Fruit fly (Drosophila melanogaster) whole organism, prepupa: ENCODE data around the gene RabX6.

Source experiments
- CG11762 ChIP-seq: fragments of 200-800 bp; sonication (Bioruptor generic); optimal IDR thresholded peaks from 3 replicates; lab custom pipeline; 2016; ENCODE audit warnings: missing biosample characterization, missing genetic modification characterization; ENCODE audit not compliant: insufficient read depth
- CG15336 ChIP-seq: fragments of 200-800 bp; sonication (Bioruptor generic); IDR thresholded peaks from 2 replicates; pipeline ENCODE4 v1.3.6; 2022; ENCODE audit warnings: missing biosample characterization, missing genetic modification characterization
- CG1621 ChIP-seq: fragments of 200-800 bp; sonication (Bioruptor generic); optimal IDR thresholded peaks from 3 replicates; lab custom pipeline; 2018; ENCODE audit warnings: missing biosample characterization, mild to moderate bottlenecking, missing genetic modification characterization
- CG16779 ChIP-seq: fragments of 200-800 bp; sonication (Bioruptor generic); optimal IDR thresholded peaks from 3 replicates; lab custom pipeline; 2017; ENCODE audit warnings: missing biosample characterization, mild to moderate bottlenecking, missing genetic modification characterization
- CG3032 ChIP-seq: fragments of 200-800 bp; optimal IDR thresholded peaks from 2 replicates; lab custom pipeline; 2019; ENCODE audit warnings: missing biosample characterization, mild to moderate bottlenecking, missing genetic modification characterization, moderate library complexity
- CG31627 ChIP-seq: fragments of 200-800 bp; sonication (Bioruptor generic); optimal IDR thresholded peaks from 3 replicates; lab custom pipeline; 2016; ENCODE audit warnings: missing biosample characterization, missing genetic modification characterization
- CG3919 ChIP-seq: fragments of 200-800 bp; sonication (Bioruptor generic); optimal IDR thresholded peaks from 3 replicates; lab custom pipeline; 2016; ENCODE audit warnings: missing biosample characterization, missing genetic modification characterization
- CG4318 ChIP-seq: fragments of 200-800 bp; sonication (Bioruptor generic); optimal IDR thresholded peaks from 3 replicates; lab custom pipeline; 2017; ENCODE audit warnings: missing biosample characterization, mild to moderate bottlenecking, missing genetic modification characterization
- CG6163 ChIP-seq: fragments of 200-800 bp; sonication (Bioruptor generic); IDR thresholded peaks from 3 replicates; pipeline ENCODE4 v1.3.6; 2022; ENCODE audit warnings: missing biosample characterization, missing genetic modification characterization
- CG6276 ChIP-seq: fragments of 200-800 bp; sonication (Bioruptor generic); optimal IDR thresholded peaks from 2 replicates; lab custom pipeline; 2017; ENCODE audit warnings: missing biosample characterization, mild to moderate bottlenecking, missing genetic modification characterization
- CG6808 ChIP-seq: fragments of 200-800 bp; sonication (Bioruptor generic); optimal IDR thresholded peaks from 3 replicates; lab custom pipeline; 2017; ENCODE audit warnings: missing biosample characterization, missing genetic modification characterization, mild to moderate bottlenecking, moderate library complexity, missing genetic modification reagents
- CG6854 ChIP-seq: fragments of 200-800 bp; sonication (Bioruptor generic); optimal IDR thresholded peaks from 2 replicates; lab custom pipeline; 2017; ENCODE audit warnings: missing biosample characterization, mild to moderate bottlenecking, missing genetic modification characterization
- CG8319 ChIP-seq: fragments of 200-800 bp; sonication (Bioruptor generic); optimal IDR thresholded peaks from 3 replicates; lab custom pipeline; 2016; ENCODE audit warnings: missing biosample characterization, missing genetic modification characterization
- Eip78C ChIP-seq: fragments of 200-800 bp; sonication (Bioruptor generic); peaks from one replicate; lab custom pipeline; 2016; ENCODE audit warnings: missing biosample characterization, missing genetic modification characterization
- Ets21C ChIP-seq: fragments of 200-800 bp; sonication (Bioruptor generic); optimal IDR thresholded peaks from 3 replicates; lab custom pipeline; 2016; ENCODE audit warnings: missing biosample characterization, missing genetic modification characterization
- Ets96B ChIP-seq: fragments of 200-800 bp; optimal IDR thresholded peaks from 2 replicates; lab custom pipeline; 2019; ENCODE audit warnings: missing biosample characterization, mild to moderate bottlenecking, missing genetic modification characterization, moderate library complexity
- Gug ChIP-seq: fragments of 200-800 bp; sonication (Bioruptor generic); IDR thresholded peaks from 2 replicates; pipeline ENCODE4 v1.3.6; 2022; ENCODE audit warnings: missing biosample characterization, missing genetic modification characterization
- Hr38 ChIP-seq: sonication (Bioruptor generic); optimal IDR thresholded peaks from 2 replicates; lab custom pipeline; 2016; ENCODE audit warnings: missing biosample characterization, missing genetic modification characterization
- Hr39 ChIP-seq: fragments of 200-800 bp; sonication (Bioruptor generic); optimal IDR thresholded peaks from 2 replicates; lab custom pipeline; 2016; ENCODE audit warnings: missing biosample characterization, missing genetic modification characterization
- Lpt ChIP-seq: fragments of 200-800 bp; sonication (Bioruptor generic); optimal IDR thresholded peaks from 3 replicates; lab custom pipeline; 2016; ENCODE audit warnings: missing biosample characterization, missing genetic modification characterization
- Sox102F ChIP-seq: fragments of 200-800 bp; sonication (Bioruptor generic); optimal IDR thresholded peaks from 2 replicates; lab custom pipeline; 2016; ENCODE audit warnings: missing biosample characterization, mild to moderate bottlenecking, missing genetic modification characterization
- acj6 ChIP-seq: fragments of 200-800 bp; sonication (Bioruptor generic); optimal IDR thresholded peaks from 3 replicates; lab custom pipeline; 2016; ENCODE audit warnings: missing biosample characterization, missing genetic modification characterization
- cyc ChIP-seq: fragments of 200-800 bp; sonication (Bioruptor generic); optimal IDR thresholded peaks from 3 replicates; lab custom pipeline; 2016; ENCODE audit warnings: missing biosample characterization, missing genetic modification characterization
- dsx ChIP-seq: fragments of 200-800 bp; optimal IDR thresholded peaks from 3 replicates; lab custom pipeline; 2019; ENCODE audit warnings: missing biosample characterization, mild to moderate bottlenecking, missing genetic modification characterization, moderate library complexity; ENCODE audit not compliant: poor library complexity, severe bottlenecking
- eg ChIP-seq: fragments of 200-800 bp; sonication (Bioruptor generic); IDR thresholded peaks from 3 replicates; pipeline ENCODE4 v1.3.6; 2022; ENCODE audit warnings: missing biosample characterization, missing genetic modification characterization
- fd59A ChIP-seq: fragments of 200-800 bp; sonication (Bioruptor generic); optimal IDR thresholded peaks from 2 replicates; lab custom pipeline; 2017; ENCODE audit warnings: missing biosample characterization, mild to moderate bottlenecking, missing genetic modification characterization, missing genetic modification reagents
- fkh ChIP-seq: fragments of 200-800 bp; sonication (Bioruptor generic); optimal IDR thresholded peaks from 3 replicates; lab custom pipeline; 2017; ENCODE audit warnings: missing biosample characterization, mild to moderate bottlenecking, missing genetic modification characterization, moderate library complexity
- lz ChIP-seq: fragments of 200-800 bp; sonication (Bioruptor generic); optimal IDR thresholded peaks from 3 replicates; lab custom pipeline; 2016; ENCODE audit warnings: missing biosample characterization, missing genetic modification characterization
- net ChIP-seq: fragments of 200-800 bp; sonication (Bioruptor generic); optimal IDR thresholded peaks from 3 replicates; lab custom pipeline; 2016; ENCODE audit warnings: missing biosample characterization, missing genetic modification characterization
- salr ChIP-seq, 2 experiments: fragments of 200-800 bp; sonication (Bioruptor generic); optimal IDR thresholded peaks; 3 replicates each; lab custom pipeline; 2016 to 2018; ENCODE audit warnings: missing biosample characterization in 2 of 2, missing genetic modification characterization in 2 of 2, mild to moderate bottlenecking in 1 of 2
- spab ChIP-seq: fragments of 200-800 bp; sonication (Bioruptor generic); optimal IDR thresholded peaks from 2 replicates; lab custom pipeline; 2017; ENCODE audit warnings: missing biosample characterization, mild to moderate bottlenecking, missing genetic modification characterization, missing genetic modification reagents
- ss ChIP-seq, 2 experiments: fragments of 200-800 bp; sonication (Bioruptor generic); optimal IDR thresholded peaks; 2 replicates in 1 of 2; 3 replicates in 1 of 2; lab custom pipeline; 2017 to 2018; ENCODE audit warnings: mild to moderate bottlenecking in 2 of 2, missing biosample characterization in 2 of 2, missing genetic modification characterization in 2 of 2, moderate library complexity in 1 of 2
- svp ChIP-seq: fragments of 200-800 bp; sonication (Bioruptor generic); peaks from one replicate; lab custom pipeline; 2016; ENCODE audit warnings: missing biosample characterization, missing genetic modification characterization

Gene RabX6

DNA sequence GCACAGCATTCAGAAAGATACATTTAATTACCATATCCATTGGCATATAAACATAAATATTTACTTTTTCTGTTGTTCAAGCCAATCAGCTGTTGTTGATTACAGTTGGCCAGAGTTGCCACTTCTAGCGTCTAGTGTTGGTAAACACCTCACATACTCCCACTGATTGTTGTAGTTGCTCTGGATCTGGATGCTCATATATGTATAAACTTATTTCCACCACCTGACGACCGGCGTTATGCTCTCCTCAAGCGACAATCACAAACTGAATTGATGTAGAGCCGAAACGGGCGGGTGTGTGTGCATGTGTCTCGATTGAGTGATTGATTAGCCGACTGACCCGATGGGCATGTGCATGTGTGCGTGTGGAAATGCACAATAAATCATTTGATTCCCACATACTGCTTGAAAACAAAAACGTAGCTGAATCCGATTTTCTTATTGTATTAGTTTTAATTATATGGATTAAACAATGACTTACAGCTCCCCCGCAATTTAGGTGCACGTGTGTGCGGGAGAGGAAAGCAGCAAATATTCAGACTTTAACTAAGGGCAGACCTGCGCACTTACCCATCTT lies 8.4 kb upstream of the RabX6 start (continued):
- TF ChIP-seq Hr39 (no peak), acj6 (GFP tag; lab: Kevin White, UChicago) (no peak), CG4318 (GFP tag; lab: Kevin White, UChicago) (no peak), CG31627 (peak; percentile 32), Hr38 (no peak), CG8319 (GFP tag; lab: Kevin White, UChicago) (peak; percentile 13), net (GFP tag; lab: Kevin White, UChicago) (peak; percentile 43), cyc (GFP tag; lab: Kevin White, UChicago) (peak; percentile 23), Ets96B (tag; lab: Kevin White, UChicago) (no peak), CG3032 (no peak), CG16779 (tag; lab: Kevin White, UChicago) (no peak), CG6808 (GFP tag; lab: Kevin White, UChicago) (no peak)

DNA sequence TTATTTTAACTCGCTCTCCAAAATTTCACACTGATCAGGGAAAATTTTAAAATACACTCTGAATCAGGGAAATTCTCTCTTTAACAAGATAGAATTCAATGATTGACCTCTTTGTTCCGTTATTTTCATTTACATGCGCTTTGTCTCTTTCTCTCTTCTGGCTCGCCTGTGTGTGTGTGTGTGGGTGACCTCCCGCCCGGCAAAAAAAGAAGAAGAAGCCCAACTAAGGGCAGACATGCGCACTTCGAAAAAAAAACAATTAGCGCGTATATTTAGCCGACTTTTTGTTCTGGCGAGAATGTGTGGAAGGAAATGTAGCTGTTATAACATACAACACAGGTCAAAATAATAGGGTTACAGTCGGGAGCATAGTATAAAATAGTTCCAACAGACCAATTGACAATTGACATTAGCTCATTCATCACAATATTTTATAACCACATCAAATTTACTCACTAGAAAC lies 7.9 kb upstream of the RabX6 start, which contains the start of gene CG3386:
CG3386 (minus strand) TSS at position 51 of the 463 bp plus-strand sequence.
- TF ChIP-seq CG6163 (GFP tag; lab: Robert Waterston, UW) = peak; percentile 29; the same call in 1 of the 3 replicates
- 0 out of 3 replicates have a peak, but pooled peaks have one; percentile 6 for TF ChIP-seq eg (GFP tag; lab: Robert Waterston, UW)
- TF ChIP-seq Ets21C (GFP tag; lab: Kevin White, UChicago) = no peak
- peak; percentile 65 for TF ChIP-seq Eip78C (GFP tag; lab: Kevin White, UChicago)
- TF ChIP-seq CG15336 (GFP tag; lab: Robert Waterston, UW) = peak; percentile 17; the same call in 1 of the 2 replicates
- TF ChIP-seq spab (GFP tag; lab: Kevin White, UChicago) = no peak
- peak; percentile 58 for TF ChIP-seq CG8319 (GFP tag; lab: Kevin White, UChicago)
- peak; percentile 52 for TF ChIP-seq CG6276
- no peak for TF ChIP-seq lz (GFP tag; lab: Kevin White, UChicago)
- TF ChIP-seq CG6808 (GFP tag; lab: Kevin White, UChicago) = no peak
- TF ChIP-seq svp (GFP tag; lab: Kevin White, UChicago) = peak; percentile 86
- TF ChIP-seq Lpt (GFP tag; lab: Kevin White, UChicago) = peak; percentile 17
- TF ChIP-seq ss (GFP tag; optimal IDR thresholded peaks at IDR 0.05; lab: Kevin White, UChicago) = peak; percentile 63 to 85
- TF ChIP-seq CG11762 (GFP tag; lab: Kevin White, UChicago) = no peak
- peak; percentile 13 for TF ChIP-seq dsx (GFP tag; lab: Kevin White, UChicago)

DNA sequence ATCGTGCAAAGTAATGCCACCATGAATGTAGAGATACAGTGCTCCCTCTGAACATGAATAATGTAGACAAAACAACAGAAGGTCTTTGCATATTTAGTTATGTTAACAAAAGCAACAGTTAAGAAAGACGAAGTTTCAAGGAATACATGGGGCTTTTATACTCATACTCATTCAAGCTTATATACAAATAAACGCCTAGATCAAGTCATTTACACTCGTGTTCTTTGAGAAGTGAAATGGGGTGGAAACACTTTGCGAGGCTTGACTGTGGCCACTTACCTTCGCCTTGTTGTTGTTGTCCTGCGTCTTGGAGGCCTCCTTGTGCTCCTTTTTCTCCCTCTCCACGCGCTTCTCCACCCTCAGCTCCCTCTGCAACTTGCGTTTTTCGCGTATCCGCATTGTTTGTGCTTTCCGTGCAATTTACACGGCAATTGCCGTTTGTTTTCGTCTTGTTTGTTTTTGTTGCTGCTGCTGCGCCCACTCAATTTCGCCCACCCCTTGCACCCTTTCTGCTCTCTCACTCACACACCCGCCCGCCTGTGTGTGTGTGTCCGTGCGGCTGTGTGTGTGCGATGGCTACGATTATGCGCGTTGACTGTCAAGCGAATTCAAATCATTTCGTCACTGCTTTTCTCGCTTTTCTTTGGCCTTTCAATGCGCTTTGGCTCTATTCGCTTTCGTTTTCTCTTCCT lies 5.4 kb upstream of the RabX6 start:
- TF ChIP-seq eg (GFP tag; lab: Robert Waterston, UW) (0 out of 3 replicates have a peak, but pooled peaks have one; percentile 17), Sox102F (GFP tag; lab: Kevin White, UChicago) (no peak), Gug (GFP tag; lab: Robert Waterston, UW) (no peak), CG16779 (tag; lab: Kevin White, UChicago) (peak; percentile 16), Eip78C (GFP tag; lab: Kevin White, UChicago) (peak; percentile 51), fd59A (GFP tag; lab: Kevin White, UChicago) (peak; percentile 15), CG6163 (GFP tag; lab: Robert Waterston, UW) (peak; percentile 35; the same call in 1 of the 3 replicates), salr (GFP tag; optimal IDR thresholded peaks at IDR 0.05; lab: Kevin White, UChicago) (peak in 1 of 2 experiments; percentile 3), fkh (GFP tag; lab: Kevin White, UChicago) (peak; percentile 24), CG3032 (peak; percentile 4), Ets96B (tag; lab: Kevin White, UChicago) (peak; percentile 19), CG6854 (GFP tag; lab: Kevin White, UChicago) (no peak)

DNA sequence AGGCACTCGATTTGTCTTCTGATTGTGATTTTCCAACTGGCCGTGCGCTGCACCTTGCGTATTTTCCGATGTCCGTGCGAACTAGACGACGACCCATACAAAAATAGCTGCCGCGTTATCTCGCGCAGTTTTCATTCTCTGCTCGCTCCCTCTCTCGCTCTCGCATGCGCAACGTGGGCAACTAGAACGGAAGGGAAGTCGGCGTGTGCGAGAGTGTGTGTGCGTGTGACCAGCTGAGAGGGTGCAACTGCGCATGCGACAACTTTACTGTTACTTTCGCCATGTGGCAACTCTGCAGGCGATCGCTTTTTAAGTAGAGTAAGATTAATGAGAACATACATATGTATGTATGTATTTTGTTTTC lies 4.9 kb upstream of the RabX6 start, which contains the start of gene ebd1:
ebd1 (minus strand) TSS at position 109 of the 364 bp plus-strand sequence.
- TF ChIP-seq CG1621 (tag; lab: Kevin White, UChicago) (peak; percentile 16), cyc (GFP tag; lab: Kevin White, UChicago) (no peak), CG3919 (GFP tag; lab: Kevin White, UChicago) (peak; percentile 16), svp (GFP tag; lab: Kevin White, UChicago) (peak; percentile 84), Eip78C (GFP tag; lab: Kevin White, UChicago) (peak; percentile 36), dsx (GFP tag; lab: Kevin White, UChicago) (no peak), CG31627 (no peak), CG16779 (tag; lab: Kevin White, UChicago) (peak; percentile 3)
- TF ChIP-seq, all 60 proteins: peak for 5
